Worm (Caenorhabditis elegans) whole organism, young adult: Measurements from ENCODE around the gene aat-2.

Source experiments
- B0019.2 ChIP-seq: fragments of 200-800 bp; sonication (Bioruptor generic); conservative IDR thresholded peaks from 2 replicates; pipeline ENCODE4 v1.3.6; 2022; ENCODE audit warnings: missing genetic modification reagents, missing genetic modification characterization, missing compliant biosample characterization
- B0261.1 ChIP-seq: sonication (generic microtip); optimal IDR thresholded peaks from 2 replicates; lab custom pipeline; 2016; ENCODE audit warnings: mild to moderate bottlenecking, missing genetic modification characterization, moderate library complexity, missing compliant biosample characterization
- B0336.3 ChIP-seq: fragments of 200-800 bp; sonication (Bioruptor generic); IDR thresholded peaks from 2 replicates; pipeline ENCODE4 v1.3.6; 2022; ENCODE audit warnings: missing genetic modification characterization, missing compliant biosample characterization
- D2030.7 ChIP-seq: fragments of 200-800 bp; sonication (Bioruptor generic); IDR thresholded peaks from 2 replicates; pipeline ENCODE4 v1.3.6; 2022; ENCODE audit warnings: missing genetic modification reagents, missing genetic modification characterization, missing compliant biosample characterization
- F22D6.2 ChIP-seq: sonication (generic microtip); optimal IDR thresholded peaks from 2 replicates; lab custom pipeline; 2016; ENCODE audit warnings: mild to moderate bottlenecking, missing genetic modification characterization, missing compliant biosample characterization
- F39B2.1 ChIP-seq: fragments of 200-800 bp; sonication (Bioruptor generic); IDR thresholded peaks from 2 replicates; pipeline ENCODE4 v1.3.6; 2022; ENCODE audit warnings: missing genetic modification reagents, missing genetic modification characterization, missing compliant biosample characterization
- F55B11.4 ChIP-seq: sonication (generic microtip); optimal IDR thresholded peaks from 2 replicates; lab custom pipeline; 2016; ENCODE audit warnings: missing compliant biosample characterization, missing genetic modification characterization, borderline replicate concordance; ENCODE audit not compliant: insufficient read depth
- F57A8.1 ChIP-seq: fragments of 200-800 bp; sonication (Bioruptor generic); optimal IDR thresholded peaks from 2 replicates; lab custom pipeline; 2018; ENCODE audit warnings: mild to moderate bottlenecking, missing genetic modification characterization, moderate library complexity, missing compliant biosample characterization
- K11D2.4 ChIP-seq: fragments of 200-800 bp; sonication (Bioruptor generic); IDR thresholded peaks from 2 replicates; pipeline ENCODE4 v1.3.6; 2022; ENCODE audit warnings: missing genetic modification reagents, missing genetic modification characterization, missing compliant biosample characterization
- K12H6.12 ChIP-seq: fragments of 200-800 bp; sonication (Bioruptor generic); optimal IDR thresholded peaks from 2 replicates; lab custom pipeline; 2018; ENCODE audit warnings: mild to moderate bottlenecking, missing genetic modification characterization, missing compliant biosample characterization
- T07F8.4 ChIP-seq: sonication (generic microtip); optimal IDR thresholded peaks from 2 replicates; lab custom pipeline; 2016; ENCODE audit warnings: mild to moderate bottlenecking, missing genetic modification characterization, moderate library complexity, missing compliant biosample characterization
- Y53F4B.3 ChIP-seq: fragments of 200-800 bp; sonication (Bioruptor generic); IDR thresholded peaks from 2 replicates; pipeline ENCODE4 v1.3.6; 2022; ENCODE audit warnings: missing genetic modification reagents, missing genetic modification characterization, missing compliant biosample characterization
- Y67H2A.10 ChIP-seq: fragments of 200-800 bp; sonication (Bioruptor generic); conservative IDR thresholded peaks from 2 replicates; pipeline ENCODE4 v1.3.6; 2022; ENCODE audit warnings: missing genetic modification reagents, missing genetic modification characterization, missing compliant biosample characterization
- Y95B8A.8 ChIP-seq: fragments of 200-800 bp; sonication (Bioruptor generic); IDR thresholded peaks from 2 replicates; pipeline ENCODE4 v1.3.6; 2022; ENCODE audit warnings: missing genetic modification reagents, missing genetic modification characterization, missing compliant biosample characterization
- akir-1 ChIP-seq: fragments of 200-800 bp; sonication (Bioruptor generic); optimal IDR thresholded peaks from 2 replicates; lab custom pipeline; 2018; ENCODE audit warnings: mild to moderate bottlenecking, missing genetic modification characterization, moderate library complexity, missing compliant biosample characterization
- aptf-2 ChIP-seq: fragments of 200-800 bp; sonication (Bioruptor generic); conservative IDR thresholded peaks from 2 replicates; pipeline ENCODE4 v1.3.6; 2022; ENCODE audit warnings: missing genetic modification reagents, missing genetic modification characterization, missing compliant biosample characterization
- atf-7 ChIP-seq: sonication (generic microtip); optimal IDR thresholded peaks from 2 replicates; lab custom pipeline; 2017; ENCODE audit warnings: mild to moderate bottlenecking, missing genetic modification characterization, missing compliant biosample characterization
- attf-3 ChIP-seq: fragments of 200-800 bp; sonication (Bioruptor generic); conservative IDR thresholded peaks from 2 replicates; pipeline ENCODE4 v1.3.6; 2022; ENCODE audit warnings: missing genetic modification reagents, missing genetic modification characterization, missing compliant biosample characterization
- bed-2 ChIP-seq: fragments of 200-800 bp; sonication (Bioruptor generic); IDR thresholded peaks from 2 replicates; pipeline ENCODE4 v1.3.6; 2022; ENCODE audit warnings: missing genetic modification reagents, missing genetic modification characterization, missing compliant biosample characterization
- cebp-2 ChIP-seq: fragments of 200-800 bp; sonication (Bioruptor generic); IDR thresholded peaks from 2 replicates; pipeline ENCODE4 v1.3.6; 2022; ENCODE audit warnings: missing genetic modification characterization, missing compliant biosample characterization
- ceh-100 ChIP-seq: fragments of 200-800 bp; sonication (Bioruptor generic); IDR thresholded peaks from 2 replicates; pipeline ENCODE4 v1.3.6; 2022; ENCODE audit warnings: missing genetic modification reagents, missing genetic modification characterization, missing compliant biosample characterization
- ceh-40 ChIP-seq: fragments of 200-800 bp; sonication (Bioruptor generic); IDR thresholded peaks from 2 replicates; pipeline ENCODE4 v1.3.6; 2022; ENCODE audit warnings: missing genetic modification characterization, missing compliant biosample characterization
- dpff-1 ChIP-seq: sonication (generic microtip); optimal IDR thresholded peaks from 2 replicates; lab custom pipeline; 2017; ENCODE audit warnings: mild to moderate bottlenecking, missing genetic modification characterization, missing compliant biosample characterization
- efl-1 ChIP-seq: fragments of 150-350 bp; optimal IDR thresholded peaks from 2 replicates; lab custom pipeline; 2014; ENCODE audit warnings: missing biosample characterization, missing genetic modification reagents, missing genetic modification characterization
- egl-44 ChIP-seq: fragments of 200-800 bp; sonication (Bioruptor generic); IDR thresholded peaks from 2 replicates; pipeline ENCODE4 v1.3.6; 2022; ENCODE audit warnings: missing genetic modification reagents, missing genetic modification characterization, missing compliant biosample characterization
- hlh-26 ChIP-seq: fragments of 200-800 bp; sonication (Bioruptor generic); conservative IDR thresholded peaks from 2 replicates; pipeline ENCODE4 v1.3.6; 2022; ENCODE audit warnings: missing genetic modification reagents, missing genetic modification characterization, missing compliant biosample characterization
- hrde-1 ChIP-seq: sonication (generic microtip); optimal IDR thresholded peaks from 2 replicates; lab custom pipeline; 2016; ENCODE audit warnings: missing genetic modification characterization, mild to moderate bottlenecking, missing compliant biosample characterization, moderate library complexity, missing genotype, missing genetic modification reagents, borderline replicate concordance
- hsf-1 ChIP-seq: fragments of 200-800 bp; sonication (Bioruptor generic); IDR thresholded peaks from 2 replicates; pipeline ENCODE4 v1.3.6; 2022; ENCODE audit warnings: missing genetic modification reagents, missing genetic modification characterization, missing compliant biosample characterization
- let-526 ChIP-seq: fragments of 200-800 bp; sonication (Bioruptor generic); IDR thresholded peaks from 2 replicates; pipeline ENCODE4 v1.3.6; 2022; ENCODE audit warnings: missing genetic modification reagents, missing genetic modification characterization, missing compliant biosample characterization
- lin-26 ChIP-seq: fragments of 200-800 bp; sonication (Bioruptor generic); IDR thresholded peaks from 2 replicates; pipeline ENCODE4 v1.3.6; 2022; ENCODE audit warnings: missing genetic modification reagents, missing genetic modification characterization, missing compliant biosample characterization
- lin-35 ChIP-seq, 3 experiments: fragments of 150-350 bp in 2 of 3; sonication (generic microtip) in 1 of 3; optimal IDR thresholded peaks; 2 replicates each; lab custom pipeline; 2014 to 2018; ENCODE audit warnings: missing biosample characterization in 3 of 3, missing genetic modification characterization in 3 of 3, missing genetic modification reagents in 3 of 3
- lin-40 ChIP-seq: sonication (generic microtip); optimal IDR thresholded peaks from 2 replicates; lab custom pipeline; 2016; ENCODE audit warnings: missing genetic modification characterization, mild to moderate bottlenecking, missing compliant biosample characterization, missing genotype, missing genetic modification reagents
- madf-10 ChIP-seq: sonication (generic microtip); optimal IDR thresholded peaks from 2 replicates; lab custom pipeline; 2016; ENCODE audit warnings: mild to moderate bottlenecking, missing genetic modification characterization, missing compliant biosample characterization
- mes-4 ChIP-seq: sonication (generic microtip); optimal IDR thresholded peaks from 2 replicates; lab custom pipeline; 2016; ENCODE audit warnings: missing genotype, missing genetic modification characterization, missing compliant biosample characterization
- pha-4 ChIP-seq: fragments of 150-350 bp; sonication (generic microtip); optimal IDR thresholded peaks from 2 replicates; lab custom pipeline; 2014; ENCODE audit warnings: missing biosample characterization, missing genetic modification reagents, missing genetic modification characterization
- rpc-1 ChIP-seq, 2 experiments: fragments of 150-350 bp in 1 of 2; sonication (generic microtip) in 1 of 2; optimal IDR thresholded peaks; 2 replicates each; lab custom pipeline; 2014 to 2018; ENCODE audit warnings: missing biosample characterization in 1 of 2, missing genetic modification characterization in 1 of 2, missing genetic modification reagents in 1 of 2, missing genotype in 1 of 2
- snpc-1.3 ChIP-seq: sonication (generic microtip); optimal IDR thresholded peaks from 2 replicates; lab custom pipeline; 2017; ENCODE audit warnings: missing genetic modification characterization, mild to moderate bottlenecking, missing compliant biosample characterization, antibody characterized with exemption, moderate library complexity, missing genotype, missing genetic modification reagents; ENCODE audit not compliant: insufficient read depth
- snpc-3.4 ChIP-seq: sonication (generic microtip); optimal IDR thresholded peaks from 2 replicates; lab custom pipeline; 2017; ENCODE audit warnings: missing genetic modification characterization, mild to moderate bottlenecking, missing compliant biosample characterization, antibody characterized with exemption, moderate library complexity, missing genotype, missing genetic modification reagents
- somi-1 ChIP-seq: fragments of 200-800 bp; sonication (Bioruptor generic); optimal IDR thresholded peaks from 2 replicates; lab custom pipeline; 2018; ENCODE audit warnings: mild to moderate bottlenecking, missing genetic modification characterization, missing compliant biosample characterization
- tbp1 ChIP-seq: fragments of 200-800 bp; sonication (Bioruptor generic); optimal IDR thresholded peaks from 2 replicates; lab custom pipeline; 2018; ENCODE audit warnings: mild to moderate bottlenecking, missing genetic modification characterization, missing compliant biosample characterization
- xnd-1 ChIP-seq: sonication (generic microtip); optimal IDR thresholded peaks from 2 replicates; lab custom pipeline; 2016; ENCODE audit warnings: missing genotype, missing genetic modification reagents, missing genetic modification characterization, missing compliant biosample characterization
- zfh-2 ChIP-seq: fragments of 200-800 bp; sonication (Bioruptor generic); conservative IDR thresholded peaks from 2 replicates; pipeline ENCODE4 v1.3.6; 2022; ENCODE audit warnings: missing genetic modification reagents, missing genetic modification characterization, missing compliant biosample characterization
- ztf-22 ChIP-seq: fragments of 200-800 bp; sonication (Bioruptor generic); optimal IDR thresholded peaks from 2 replicates; lab custom pipeline; 2018; ENCODE audit warnings: mild to moderate bottlenecking, missing genetic modification characterization, moderate library complexity, missing compliant biosample characterization
- ztf-6 ChIP-seq: fragments of 200-800 bp; sonication (Bioruptor generic); IDR thresholded peaks from 2 replicates; pipeline ENCODE4 v1.3.6; 2022; ENCODE audit warnings: missing genetic modification reagents, missing genetic modification characterization, missing compliant biosample characterization

aat-2 gene

DNA sequence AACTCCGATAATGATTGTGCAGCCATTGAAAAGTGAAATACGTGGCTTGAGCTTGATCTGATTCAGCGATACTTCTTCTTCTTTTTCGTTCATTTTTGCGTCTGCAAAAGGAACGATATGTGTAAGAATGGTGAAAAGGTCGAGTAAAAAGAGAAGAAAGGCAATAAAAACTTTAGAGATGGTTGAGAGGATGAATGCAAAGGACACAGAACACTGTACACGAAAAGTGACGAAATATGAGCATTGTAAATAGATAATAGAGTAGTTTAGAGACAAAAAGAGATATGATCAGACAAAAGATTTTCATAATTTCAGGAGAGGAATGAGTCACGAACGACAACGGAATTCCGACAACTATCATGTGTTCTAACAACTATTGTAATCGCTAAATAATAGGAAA is at the start of gene aat-2:
TSS of gene aat-2 (minus strand) at position 101 of the 400 bp plus-strand sequence.
- no peak for TF ChIP-seq hsf-1

DNA sequence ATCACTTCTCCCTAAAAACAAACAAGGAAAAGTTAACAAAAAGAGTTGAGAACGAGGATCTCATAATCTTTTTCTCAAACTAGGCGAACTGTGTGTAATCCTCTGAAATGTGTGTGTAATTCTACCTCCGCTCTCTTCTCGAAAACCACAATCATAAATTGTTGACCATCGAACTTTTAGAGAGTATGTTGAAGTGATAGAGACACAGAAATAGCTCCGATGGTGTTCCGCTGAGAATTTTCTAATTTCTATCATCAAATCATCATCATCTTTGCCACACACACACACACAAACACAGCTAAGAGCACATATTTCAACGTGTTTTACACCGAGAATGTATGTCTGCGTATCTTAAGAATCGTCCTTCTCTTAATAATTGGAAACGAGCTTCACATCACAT is 49.4 kb upstream of the aat-2 start:
- no peak for TF ChIP-seq F22D6.2 (tag; lab: Kevin White, UChicago)
- TF ChIP-seq hrde-1 (tag; lab: Kevin White, UChicago): no peak
- no peak for TF ChIP-seq dpff-1 (tag; lab: Kevin White, UChicago)
- no peak for TF ChIP-seq Y53F4B.3 (GFP tag; lab: Robert Waterston, UW)
- no peak for TF ChIP-seq hlh-26 (GFP tag; lab: Robert Waterston, UW)
- no peak for TF ChIP-seq xnd-1

DNA sequence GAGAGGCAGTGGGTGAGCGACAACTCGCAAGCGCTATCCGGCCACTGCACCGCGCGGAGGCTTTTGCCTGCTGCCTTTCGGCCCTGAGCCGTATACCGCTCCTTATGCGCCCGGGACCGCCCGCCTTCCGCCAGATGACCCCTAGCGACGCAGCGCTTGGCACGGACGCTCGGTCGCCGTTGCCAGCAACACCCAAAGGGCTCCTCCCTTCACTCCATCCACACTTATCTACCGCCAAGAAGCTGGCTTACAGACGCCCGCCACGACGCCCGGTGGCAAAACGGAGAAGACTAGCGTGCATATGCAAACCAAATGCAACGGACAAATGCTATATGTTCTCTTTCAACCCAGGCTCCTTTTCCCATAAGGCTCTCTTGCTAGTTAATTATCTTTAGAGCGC is 47.2 kb upstream of the aat-2 start:
- TF ChIP-seq bed-2 (GFP tag; lab: Robert Waterston, UW) (0 out of 2 replicates have a peak, but pooled peaks have one; percentile 47), attf-3 (GFP tag; lab: Robert Waterston, UW) (0 out of 2 replicates have a peak, but pooled peaks have one; percentile 14), xnd-1 (no peak), F22D6.2 (tag; lab: Kevin White, UChicago) (no peak), hlh-26 (GFP tag; lab: Robert Waterston, UW) (no peak), akir-1 (GFP tag; lab: Kevin White, UChicago) (no peak), lin-26 (GFP tag; lab: Robert Waterston, UW) (0 out of 2 replicates have a peak, but pooled peaks have one; percentile 41), somi-1 (GFP tag; lab: Kevin White, UChicago) (no peak), snpc-1.3 (no peak), egl-44 (no peak), mes-4 (tag; lab: Kevin White, UChicago) (no peak), let-526 (GFP tag; lab: Robert Waterston, UW) (no peak), B0019.2 (GFP tag; lab: Robert Waterston, UW) (no peak), cebp-2 (GFP tag; lab: Robert Waterston, UW) (0 out of 2 replicates have a peak, but pooled peaks have one; percentile 64), F55B11.4 (tag; lab: Kevin White, UChicago) (no peak), Y95B8A.8 (no peak), T07F8.4 (tag; lab: Kevin White, UChicago) (no peak), madf-10 (tag; lab: Kevin White, UChicago) (no peak), Y53F4B.3 (GFP tag; lab: Robert Waterston, UW) (no peak), F39B2.1 (GFP tag; lab: Robert Waterston, UW) (no peak), ceh-40 (GFP tag; lab: Robert Waterston, UW) (no peak), B0336.3 (GFP tag; lab: Robert Waterston, UW) (no peak), K12H6.12 (tag; lab: Kevin White, UChicago) (no peak), lin-35 (GFP tag; optimal IDR thresholded peaks at IDR 0.05; lab: Kevin White, UChicago) (no peak), aptf-2 (GFP tag; lab: Robert Waterston, UW) (no peak), F57A8.1 (no peak), lin-40 (no peak), atf-7 (tag; lab: Kevin White, UChicago) (no peak), ceh-100 (no peak), pha-4 (tag; lab: Kevin White, UChicago) (no peak), K11D2.4 (GFP tag; lab: Robert Waterston, UW) (no peak), D2030.7 (GFP tag; lab: Robert Waterston, UW) (no peak), Y67H2A.10 (GFP tag; lab: Robert Waterston, UW) (no peak), snpc-3.4 (tag; lab: Kevin White, UChicago) (no peak), ztf-22 (GFP tag; lab: Kevin White, UChicago) (no peak), B0261.1 (peak; percentile 19), zfh-2 (peak; percentile 97), tbp1 (GFP tag; lab: Kevin White, UChicago) (no peak), efl-1 (no peak), rpc-1 (optimal IDR thresholded peaks at IDR 0.05; lab: Kevin White, UChicago) (no peak), rpc-1 (tag; optimal IDR thresholded peaks at IDR 0.05; lab: Kevin White, UChicago) (peak; percentile 16), ztf-6 (GFP tag; lab: Robert Waterston, UW) (no peak)
